Fruit fly (Drosophila melanogaster): ENCODE results near the gene CG11722.

DNA sequence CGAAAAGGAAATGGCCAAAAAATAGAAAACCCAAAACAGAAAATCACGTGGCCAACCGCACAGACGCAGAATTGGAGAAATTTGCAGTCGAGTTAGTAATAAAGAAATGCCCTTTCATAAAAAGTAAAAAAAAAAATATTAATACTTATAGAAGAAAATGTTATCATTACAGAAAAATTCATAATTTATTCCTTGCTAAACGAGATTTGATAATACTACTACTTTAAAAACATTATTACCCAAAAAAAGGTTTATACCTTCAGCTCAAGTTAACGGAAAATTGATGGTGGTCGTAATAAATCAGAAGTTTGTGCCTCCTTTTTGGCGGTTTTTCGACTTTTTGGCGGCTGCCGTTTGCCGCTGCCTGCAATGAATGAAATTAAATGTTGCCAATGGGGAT lies 17.0 kb downstream of the CG11722 start:
- no peak for TF ChIP-seq fd102C (GFP tag; optimal IDR thresholded peaks at IDR 0.05)
- TF ChIP-seq Eip74EF (GFP tag; optimal IDR thresholded peaks at IDR 0.05): no peak
- TF ChIP-seq wor (GFP tag; IDR thresholded peaks at IDR 0.05): no peak
- no peak for TF ChIP-seq repo (GFP tag; optimal IDR thresholded peaks at IDR 0.05)
- no peak for TF ChIP-seq sd (tag; optimal IDR thresholded peaks at IDR 0.05)
- TF ChIP-seq trem (tag; optimal IDR thresholded peaks at IDR 0.05): no peak
- TF ChIP-seq unc-4 (GFP tag; IDR thresholded peaks at IDR 0.05; ENCODE audit: partially characterized antibody): no peak

Data from whole organism, embryonic.